Fruit fly (Drosophila melanogaster) whole organism, prepupa: ENCODE measurements around the gene CG34404.

Experiments
- Blimp-1 ChIP-seq: fragments of 200-800 bp; sonication (Bioruptor generic); optimal IDR thresholded peaks from 3 replicates; lab custom pipeline; 2017; ENCODE audit warnings: missing biosample characterization, missing genetic modification characterization, mild to moderate bottlenecking, moderate library complexity, missing genetic modification reagents
- CG10631 ChIP-seq: fragments of 200-800 bp; sonication (Bioruptor generic); optimal IDR thresholded peaks from 2 replicates; lab custom pipeline; 2016; ENCODE audit warnings: missing biosample characterization, missing genetic modification characterization
- CG10669 ChIP-seq: fragments of 200-800 bp; sonication (Bioruptor generic); optimal IDR thresholded peaks from 3 replicates; lab custom pipeline; 2018; ENCODE audit warnings: missing biosample characterization, mild to moderate bottlenecking, missing genetic modification characterization, moderate library complexity
- CG11294 ChIP-seq: fragments of 200-800 bp; sonication (Bioruptor generic); IDR thresholded peaks from 2 replicates; pipeline ENCODE4 v1.3.6; 2022; ENCODE audit warnings: missing biosample characterization, missing genetic modification characterization
- CG11762 ChIP-seq: fragments of 200-800 bp; sonication (Bioruptor generic); optimal IDR thresholded peaks from 3 replicates; lab custom pipeline; 2016; ENCODE audit warnings: missing biosample characterization, missing genetic modification characterization; ENCODE audit not compliant: insufficient read depth
- CG15336 ChIP-seq: fragments of 200-800 bp; sonication (Bioruptor generic); IDR thresholded peaks from 2 replicates; pipeline ENCODE4 v1.3.6; 2022; ENCODE audit warnings: missing biosample characterization, missing genetic modification characterization
- CG1621 ChIP-seq: fragments of 200-800 bp; sonication (Bioruptor generic); optimal IDR thresholded peaks from 3 replicates; lab custom pipeline; 2018; ENCODE audit warnings: missing biosample characterization, mild to moderate bottlenecking, missing genetic modification characterization
- CG3032 ChIP-seq: fragments of 200-800 bp; optimal IDR thresholded peaks from 2 replicates; lab custom pipeline; 2019; ENCODE audit warnings: missing biosample characterization, mild to moderate bottlenecking, missing genetic modification characterization, moderate library complexity
- CG31627 ChIP-seq: fragments of 200-800 bp; sonication (Bioruptor generic); optimal IDR thresholded peaks from 3 replicates; lab custom pipeline; 2016; ENCODE audit warnings: missing biosample characterization, missing genetic modification characterization
- CG34406 ChIP-seq: fragments of 200-800 bp; sonication (Bioruptor generic); optimal IDR thresholded peaks from 3 replicates; lab custom pipeline; 2016; ENCODE audit warnings: missing biosample characterization, missing genetic modification characterization
- CG6163 ChIP-seq: fragments of 200-800 bp; sonication (Bioruptor generic); IDR thresholded peaks from 3 replicates; pipeline ENCODE4 v1.3.6; 2022; ENCODE audit warnings: missing biosample characterization, missing genetic modification characterization
- CG6792 ChIP-seq: fragments of 200-800 bp; sonication (Bioruptor generic); optimal IDR thresholded peaks from 3 replicates; lab custom pipeline; 2016; ENCODE audit warnings: missing biosample characterization, missing genetic modification characterization
- CG6808 ChIP-seq: fragments of 200-800 bp; sonication (Bioruptor generic); optimal IDR thresholded peaks from 3 replicates; lab custom pipeline; 2017; ENCODE audit warnings: missing biosample characterization, missing genetic modification characterization, mild to moderate bottlenecking, moderate library complexity, missing genetic modification reagents
- CG6854 ChIP-seq: fragments of 200-800 bp; sonication (Bioruptor generic); optimal IDR thresholded peaks from 2 replicates; lab custom pipeline; 2017; ENCODE audit warnings: missing biosample characterization, mild to moderate bottlenecking, missing genetic modification characterization
- CG7368 ChIP-seq: fragments of 200-800 bp; sonication (Bioruptor generic); optimal IDR thresholded peaks from 3 replicates; lab custom pipeline; 2016; ENCODE audit warnings: missing biosample characterization, missing genetic modification characterization
- CG8119 ChIP-seq: fragments of 200-800 bp; sonication (Bioruptor generic); IDR thresholded peaks from 3 replicates; pipeline ENCODE4 v1.3.6; 2022; ENCODE audit warnings: missing biosample characterization, missing genetic modification characterization
- CG8319 ChIP-seq: fragments of 200-800 bp; sonication (Bioruptor generic); optimal IDR thresholded peaks from 3 replicates; lab custom pipeline; 2016; ENCODE audit warnings: missing biosample characterization, missing genetic modification characterization
- CG8632 ChIP-seq: fragments of 200-800 bp; sonication (Bioruptor generic); optimal IDR thresholded peaks from 3 replicates; lab custom pipeline; 2016; ENCODE audit warnings: missing biosample characterization, missing genetic modification characterization
- Eip78C ChIP-seq: fragments of 200-800 bp; sonication (Bioruptor generic); peaks from one replicate; lab custom pipeline; 2016; ENCODE audit warnings: missing biosample characterization, missing genetic modification characterization
- Ets96B ChIP-seq: fragments of 200-800 bp; optimal IDR thresholded peaks from 2 replicates; lab custom pipeline; 2019; ENCODE audit warnings: missing biosample characterization, mild to moderate bottlenecking, missing genetic modification characterization, moderate library complexity
- Gug ChIP-seq: fragments of 200-800 bp; sonication (Bioruptor generic); IDR thresholded peaks from 2 replicates; pipeline ENCODE4 v1.3.6; 2022; ENCODE audit warnings: missing biosample characterization, missing genetic modification characterization
- Lpt ChIP-seq: fragments of 200-800 bp; sonication (Bioruptor generic); optimal IDR thresholded peaks from 3 replicates; lab custom pipeline; 2016; ENCODE audit warnings: missing biosample characterization, missing genetic modification characterization
- Sox14 ChIP-seq: fragments of 200-800 bp; sonication (Bioruptor generic); optimal IDR thresholded peaks from 3 replicates; lab custom pipeline; 2016; ENCODE audit warnings: missing biosample characterization, missing genetic modification characterization
- Sox15 ChIP-seq: fragments of 200-800 bp; sonication (Bioruptor generic); optimal IDR thresholded peaks from 3 replicates; lab custom pipeline; 2016; ENCODE audit warnings: missing biosample characterization, missing genetic modification characterization
- achi ChIP-seq: fragments of 200-800 bp; sonication (Bioruptor generic); optimal IDR thresholded peaks from 3 replicates; lab custom pipeline; 2016; ENCODE audit warnings: missing biosample characterization, missing genetic modification characterization
- cyc ChIP-seq: fragments of 200-800 bp; sonication (Bioruptor generic); optimal IDR thresholded peaks from 3 replicates; lab custom pipeline; 2016; ENCODE audit warnings: missing biosample characterization, missing genetic modification characterization
- dac ChIP-seq: fragments of 200-800 bp; sonication (Bioruptor generic); optimal IDR thresholded peaks from 2 replicates; lab custom pipeline; 2017; ENCODE audit warnings: missing biosample characterization, mild to moderate bottlenecking, missing genetic modification characterization
- dsx ChIP-seq: fragments of 200-800 bp; optimal IDR thresholded peaks from 3 replicates; lab custom pipeline; 2019; ENCODE audit warnings: missing biosample characterization, mild to moderate bottlenecking, missing genetic modification characterization, moderate library complexity; ENCODE audit not compliant: poor library complexity, severe bottlenecking
- eg ChIP-seq: fragments of 200-800 bp; sonication (Bioruptor generic); IDR thresholded peaks from 3 replicates; pipeline ENCODE4 v1.3.6; 2022; ENCODE audit warnings: missing biosample characterization, missing genetic modification characterization
- esn ChIP-seq: fragments of 200-800 bp; sonication (Bioruptor generic); optimal IDR thresholded peaks from 2 replicates; lab custom pipeline; 2016; ENCODE audit warnings: missing biosample characterization, mild to moderate bottlenecking, missing genetic modification characterization, moderate library complexity
- fd59A ChIP-seq: fragments of 200-800 bp; sonication (Bioruptor generic); optimal IDR thresholded peaks from 2 replicates; lab custom pipeline; 2017; ENCODE audit warnings: missing biosample characterization, mild to moderate bottlenecking, missing genetic modification characterization, missing genetic modification reagents
- lz ChIP-seq: fragments of 200-800 bp; sonication (Bioruptor generic); optimal IDR thresholded peaks from 3 replicates; lab custom pipeline; 2016; ENCODE audit warnings: missing biosample characterization, missing genetic modification characterization
- net ChIP-seq: fragments of 200-800 bp; sonication (Bioruptor generic); optimal IDR thresholded peaks from 3 replicates; lab custom pipeline; 2016; ENCODE audit warnings: missing biosample characterization, missing genetic modification characterization
- spab ChIP-seq: fragments of 200-800 bp; sonication (Bioruptor generic); optimal IDR thresholded peaks from 2 replicates; lab custom pipeline; 2017; ENCODE audit warnings: missing biosample characterization, mild to moderate bottlenecking, missing genetic modification characterization, missing genetic modification reagents
- topi ChIP-seq: fragments of 200-800 bp; sonication (Bioruptor generic); optimal IDR thresholded peaks from 3 replicates; lab custom pipeline; 2016; ENCODE audit warnings: missing biosample characterization, missing genetic modification characterization
- vri ChIP-seq: fragments of 200-800 bp; sonication (Bioruptor generic); optimal IDR thresholded peaks from 3 replicates; lab custom pipeline; 2016; ENCODE audit warnings: missing biosample characterization, mild to moderate bottlenecking, missing genetic modification characterization

Gene CG34404

DNA sequence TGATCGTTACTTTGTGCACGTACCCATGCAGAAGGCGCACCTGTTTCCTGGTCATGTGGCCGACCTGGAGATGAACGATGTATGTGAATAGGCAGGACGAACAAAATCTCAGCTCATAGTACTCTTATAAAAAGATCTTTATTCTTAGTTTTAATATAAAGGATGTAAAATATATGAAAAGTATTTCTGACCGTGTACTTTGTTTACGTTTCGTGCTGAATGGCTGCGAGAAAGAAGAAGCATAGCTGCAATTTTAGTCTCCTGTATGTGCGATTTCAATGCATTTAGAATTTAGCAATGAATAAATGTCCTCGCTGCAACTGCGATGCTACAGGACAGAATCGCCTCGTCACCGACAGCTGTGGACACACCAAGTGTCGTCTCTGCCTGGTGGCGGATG, 19.6 kb downstream of the CG34404 start, which contains the start of the genes CG42726 and CG42727:
Gene CG42726, plus strand, starts transcription at position 227 of the 400 bp plus-strand sequence.
Gene CG42727, plus strand, starts transcription at position 227 of the 400 bp plus-strand sequence.
- no peak for TF ChIP-seq CG8319 (GFP tag; lab: Kevin White, UChicago)
- peak; percentile 30 for TF ChIP-seq achi (GFP tag; lab: Kevin White, UChicago)
- TF ChIP-seq Sox15 (GFP tag; lab: Kevin White, UChicago), result peak; percentile 13
- TF ChIP-seq CG34406 (GFP tag; lab: Kevin White, UChicago), result peak; percentile 44
- TF ChIP-seq topi, result peak; percentile 44
- peak; percentile 51 for TF ChIP-seq CG6163 (GFP tag; lab: Robert Waterston, UW)
- TF ChIP-seq CG3032 (tag; lab: Kevin White, UChicago), result peak; percentile 52
- TF ChIP-seq Ets96B (tag; lab: Kevin White, UChicago), result peak; percentile 44
- peak; percentile 42 for TF ChIP-seq CG31627 (GFP tag; lab: Kevin White, UChicago)
- 0 out of 2 replicates have a peak, but pooled peaks have one; percentile 27 for TF ChIP-seq CG11294 (GFP tag; lab: Robert Waterston, UW)
- TF ChIP-seq cyc (GFP tag; lab: Kevin White, UChicago), result peak; percentile 34
- TF ChIP-seq CG10669 (GFP tag; lab: Kevin White, UChicago), result peak; percentile 24
- no peak for TF ChIP-seq CG15336 (GFP tag; lab: Robert Waterston, UW)
- peak; percentile 52 for TF ChIP-seq Sox14
- TF ChIP-seq Eip78C (GFP tag; lab: Kevin White, UChicago), result peak; percentile 87
- TF ChIP-seq CG10631 (GFP tag; lab: Kevin White, UChicago), result peak; percentile 47
- peak; percentile 69 for TF ChIP-seq esn (GFP tag; lab: Kevin White, UChicago)
- TF ChIP-seq net (GFP tag; lab: Kevin White, UChicago), result no peak
- peak; percentile 56; the same call in 1 of the 3 replicates for TF ChIP-seq eg (GFP tag; lab: Robert Waterston, UW)
- no peak for TF ChIP-seq Lpt (GFP tag; lab: Kevin White, UChicago)
- peak; percentile 48 for TF ChIP-seq lz (GFP tag; lab: Kevin White, UChicago)
- TF ChIP-seq CG8632 (GFP tag; lab: Kevin White, UChicago), result peak; percentile 22
- no peak for TF ChIP-seq CG6854 (GFP tag; lab: Kevin White, UChicago)
- TF ChIP-seq Gug (GFP tag; lab: Robert Waterston, UW), result no peak
- TF ChIP-seq spab (GFP tag; lab: Kevin White, UChicago), result no peak
- TF ChIP-seq CG8119, result no peak
- TF ChIP-seq CG7368 (GFP tag; lab: Kevin White, UChicago), result no peak
- TF ChIP-seq dac (GFP tag; lab: Kevin White, UChicago), result peak; percentile 28
- TF ChIP-seq CG6792 (GFP tag; lab: Kevin White, UChicago), result peak; percentile 44
- peak; percentile 10 for TF ChIP-seq CG11762 (GFP tag; lab: Kevin White, UChicago)

DNA sequence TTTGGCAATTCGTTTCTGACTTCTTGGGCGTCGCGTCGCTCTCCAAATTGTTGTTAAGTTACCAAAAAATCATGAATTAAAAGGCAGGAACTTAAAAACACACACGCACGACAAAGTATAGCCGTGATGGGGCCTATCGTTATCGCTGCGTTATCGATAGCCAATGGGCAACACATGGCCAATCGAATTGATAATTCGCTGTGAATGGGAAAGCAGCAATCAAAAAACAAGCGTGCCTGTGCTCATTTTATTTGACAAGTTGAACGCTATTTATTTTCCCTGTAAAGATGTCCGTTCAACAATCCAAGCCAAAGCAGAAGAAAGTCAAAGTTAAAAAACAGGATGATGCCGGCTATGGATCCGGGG, 21.5 kb downstream of the CG34404 start, which contains the start of the genes Surf4 and CG31301:
Gene Surf4, minus strand, starts transcription at position 159 of the 366 bp plus-strand sequence.
Gene CG31301, plus strand, starts transcription at position 188 of the 366 bp plus-strand sequence.
- peak; percentile 91 for TF ChIP-seq dsx (GFP tag; lab: Kevin White, UChicago)
- TF ChIP-seq Eip78C (GFP tag; lab: Kevin White, UChicago), result no peak
- peak; percentile 9 for TF ChIP-seq esn (GFP tag; lab: Kevin White, UChicago)

DNA sequence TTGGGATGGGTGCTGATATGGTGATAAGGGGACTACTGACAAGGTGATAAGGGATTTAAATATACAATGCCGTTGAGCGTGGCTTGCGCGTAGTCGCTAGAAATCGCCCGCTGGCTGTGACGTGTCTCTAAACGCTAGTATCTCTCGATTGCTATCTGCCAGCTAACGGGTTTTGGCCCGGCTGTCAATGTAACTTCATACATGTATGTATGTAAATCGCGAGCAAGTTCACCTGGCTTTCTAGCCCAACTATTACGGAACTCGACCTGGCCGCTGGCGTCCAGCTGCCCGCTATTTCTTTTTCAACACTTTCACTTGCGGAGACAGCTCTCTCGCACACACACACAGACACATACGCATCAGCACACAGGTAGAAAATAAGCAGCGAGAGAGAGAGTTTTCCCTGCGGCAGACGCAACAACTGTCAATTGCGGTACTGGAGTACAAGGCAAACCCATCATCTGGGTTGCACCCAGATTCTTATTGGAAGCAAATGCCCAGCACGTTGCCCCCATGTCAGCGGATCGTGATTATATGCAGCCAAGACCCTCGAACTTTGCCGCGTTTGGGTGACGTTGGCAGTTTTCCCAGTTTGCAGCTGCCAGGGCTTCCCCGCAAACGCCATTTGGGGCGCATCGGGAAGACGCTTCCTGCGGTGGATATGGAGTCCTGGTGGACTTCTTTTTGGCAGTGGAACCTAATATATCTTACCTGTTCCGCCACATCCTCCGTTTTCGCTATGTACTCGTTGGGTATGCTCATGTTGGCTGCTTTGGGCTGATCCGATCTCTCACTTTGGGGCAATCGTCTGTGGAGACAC, 22.1 kb downstream of the CG34404 start:
- peak; percentile 92 for TF ChIP-seq Blimp-1
- no peak for TF ChIP-seq CG6808 (GFP tag; lab: Kevin White, UChicago)
- no peak for TF ChIP-seq CG7368 (GFP tag; lab: Kevin White, UChicago)
- TF ChIP-seq CG1621 (tag; lab: Kevin White, UChicago), result no peak
- no peak for TF ChIP-seq fd59A (GFP tag; lab: Kevin White, UChicago)
- no peak for TF ChIP-seq vri (GFP tag; lab: Kevin White, UChicago)
